Fruit fly (Drosophila melanogaster) whole organism, embryonic: Measurements from ENCODE around the gene UQCR-C1.
A peak's percentile ranks its signal among the peaks of the same experiment; 100 is the strongest.

ENCODE experiments used
- Atf-2 ChIP-seq: fragments of 200-800 bp; sonication (Bioruptor generic); optimal IDR thresholded peaks from 2 replicates; lab custom pipeline; 2016; ENCODE audit warnings: missing biosample characterization, missing genetic modification characterization
- Bteb2 ChIP-seq: fragments of 200-800 bp; sonication (Bioruptor generic); optimal IDR thresholded peaks from 2 replicates; lab custom pipeline; 2016; ENCODE audit warnings: missing biosample characterization, missing genetic modification characterization
- CG1024 ChIP-seq: fragments of 200-800 bp; sonication (Bioruptor generic); IDR thresholded peaks from 2 replicates; pipeline ENCODE4 v1.3.6; 2022; ENCODE audit warnings: missing biosample characterization, missing genetic modification characterization
- CG10959 ChIP-seq: fragments of 200-800 bp; sonication (Bioruptor generic); IDR thresholded peaks from 2 replicates; pipeline ENCODE4 v1.3.6; 2022; ENCODE audit warnings: missing biosample characterization, missing genetic modification characterization
- CG11504 ChIP-seq: fragments of 200-800 bp; sonication (Bioruptor generic); optimal IDR thresholded peaks from 3 replicates; lab custom pipeline; 2019; ENCODE audit warnings: missing biosample characterization, mild to moderate bottlenecking, missing genetic modification characterization, moderate library complexity
- CG12071 ChIP-seq: fragments of 200-800 bp; sonication (Bioruptor generic); optimal IDR thresholded peaks from 3 replicates; lab custom pipeline; 2018; ENCODE audit warnings: missing biosample characterization, mild to moderate bottlenecking, missing genetic modification characterization
- CG12104 ChIP-seq: fragments of 200-800 bp; sonication (Bioruptor generic); optimal IDR thresholded peaks from 3 replicates; lab custom pipeline; 2016; ENCODE audit warnings: missing biosample characterization, missing genetic modification characterization
- CG12769 ChIP-seq: fragments of 200-800 bp; sonication (Bioruptor generic); optimal IDR thresholded peaks from 2 replicates; lab custom pipeline; 2019; ENCODE audit warnings: missing biosample characterization, mild to moderate bottlenecking, missing genetic modification characterization, moderate library complexity
- CG13287 ChIP-seq: fragments of 200-800 bp; sonication (Bioruptor generic); IDR thresholded peaks from 2 replicates; pipeline ENCODE4 v1.3.6; 2022; ENCODE audit warnings: missing biosample characterization, missing genetic modification characterization; ENCODE audit not compliant: partially characterized antibody
- CG16813 ChIP-seq: fragments of 200-800 bp; sonication (Bioruptor generic); IDR thresholded peaks from 3 replicates; pipeline ENCODE4 v1.3.6; 2022; ENCODE audit warnings: missing biosample characterization, missing genetic modification characterization; ENCODE audit not compliant: partially characterized antibody
- CG2712 ChIP-seq: fragments of 200-800 bp; optimal IDR thresholded peaks from 3 replicates; lab custom pipeline; 2019; ENCODE audit warnings: missing biosample characterization, mild to moderate bottlenecking, missing genetic modification characterization, moderate library complexity
- CG33557 ChIP-seq: fragments of 200-800 bp; sonication (Bioruptor generic); optimal IDR thresholded peaks from 2 replicates; lab custom pipeline; 2019; ENCODE audit warnings: missing biosample characterization, mild to moderate bottlenecking, missing genetic modification characterization, moderate library complexity
- CG4282 ChIP-seq: fragments of 200-800 bp; sonication (Bioruptor generic); optimal IDR thresholded peaks from 2 replicates; lab custom pipeline; 2016; ENCODE audit warnings: missing biosample characterization, missing genetic modification characterization
- CG4617 ChIP-seq: fragments of 200-800 bp; sonication (Bioruptor generic); optimal IDR thresholded peaks from 3 replicates; lab custom pipeline; 2016; ENCODE audit warnings: missing biosample characterization, missing genetic modification characterization, borderline replicate concordance
- CG7745 ChIP-seq: fragments of 200-800 bp; sonication (Bioruptor generic); optimal IDR thresholded peaks from 2 replicates; lab custom pipeline; 2018; ENCODE audit warnings: missing biosample characterization, mild to moderate bottlenecking, missing genetic modification characterization, moderate library complexity
- CG7928 ChIP-seq: fragments of 200-800 bp; sonication (Bioruptor generic); optimal IDR thresholded peaks from 2 replicates; lab custom pipeline; 2017; ENCODE audit warnings: missing biosample characterization, mild to moderate bottlenecking, missing genetic modification characterization
- Dad ChIP-seq: fragments of 200-800 bp; sonication (Bioruptor generic); optimal IDR thresholded peaks from 3 replicates; lab custom pipeline; 2016; ENCODE audit warnings: missing biosample characterization, missing genetic modification characterization
- Dfd ChIP-seq, 2 experiments: fragments of >200 bp; optimal IDR thresholded peaks; 2 replicates each; lab custom pipeline; 2017; ENCODE audit warnings: missing biosample characterization in 2 of 2, missing genetic modification characterization in 2 of 2
- Dll ChIP-seq: fragments of 200-800 bp; sonication (Bioruptor generic); IDR thresholded peaks from 4 replicates; pipeline ENCODE4 v1.3.6; 2022; ENCODE audit warnings: missing biosample characterization, missing genetic modification characterization; ENCODE audit not compliant: partially characterized antibody
- HHEX ChIP-seq: fragments of 200-800 bp; sonication (Bioruptor generic); optimal IDR thresholded peaks from 3 replicates; lab custom pipeline; 2017; ENCODE audit warnings: missing biosample characterization, mild to moderate bottlenecking, missing genetic modification characterization, missing genetic modification reagents
- Lim3 ChIP-seq: fragments of 200-800 bp; sonication (Bioruptor generic); IDR thresholded peaks from 2 replicates; pipeline ENCODE4 v1.3.6; 2022; ENCODE audit warnings: missing biosample characterization, missing genetic modification characterization
- Mrtf ChIP-seq: fragments of 200-800 bp; sonication (Bioruptor generic); IDR thresholded peaks from 3 replicates; pipeline ENCODE4 v1.3.6; 2022; ENCODE audit warnings: missing biosample characterization, missing genetic modification characterization
- NC2α ChIP-seq: fragments of 200-800 bp; sonication (Bioruptor generic); optimal IDR thresholded peaks from 2 replicates; lab custom pipeline; 2016; ENCODE audit warnings: missing biosample characterization, missing genetic modification characterization
- PHDP ChIP-seq: fragments of 200-800 bp; sonication (Bioruptor generic); optimal IDR thresholded peaks from 3 replicates; lab custom pipeline; 2018; ENCODE audit warnings: missing biosample characterization, mild to moderate bottlenecking, missing genetic modification characterization, moderate library complexity
- Six4 ChIP-seq: fragments of 200-800 bp; sonication (Bioruptor generic); optimal IDR thresholded peaks from 2 replicates; lab custom pipeline; 2016; ENCODE audit warnings: missing biosample characterization, missing genetic modification characterization
- ato ChIP-seq: fragments of 200-800 bp; sonication (Bioruptor generic); IDR thresholded peaks from 2 replicates; pipeline ENCODE4 v1.3.6; 2022; ENCODE audit warnings: missing biosample characterization, missing genetic modification characterization; ENCODE audit not compliant: partially characterized antibody
- cato ChIP-seq: fragments of 200-800 bp; sonication (Bioruptor generic); optimal IDR thresholded peaks from 2 replicates; lab custom pipeline; 2016; ENCODE audit warnings: missing biosample characterization, missing genetic modification characterization, borderline replicate concordance
- chm ChIP-seq: fragments of 200-800 bp; sonication (Bioruptor generic); IDR thresholded peaks from 2 replicates; pipeline ENCODE4 v1.3.6; 2022; ENCODE audit warnings: missing biosample characterization, missing genetic modification characterization
- chn ChIP-seq: fragments of 200-800 bp; sonication (Bioruptor generic); optimal IDR thresholded peaks from 2 replicates; lab custom pipeline; 2016; ENCODE audit warnings: missing biosample characterization, missing genetic modification characterization
- ci ChIP-seq: fragments of 200-800 bp; sonication (Bioruptor generic); IDR thresholded peaks from 3 replicates; pipeline ENCODE4 v1.3.6; 2022; ENCODE audit warnings: missing biosample characterization, missing genetic modification characterization
- croc ChIP-seq: fragments of 200-800 bp; sonication (Bioruptor generic); conservative IDR thresholded peaks from 3 replicates; pipeline ENCODE4 v1.3.6; 2022; ENCODE audit warnings: missing biosample characterization, missing genetic modification characterization
- eve ChIP-seq, 2 experiments: fragments of >200 bp; optimal IDR thresholded peaks; 2 replicates each; lab custom pipeline; 2017; ENCODE audit warnings: missing biosample characterization in 2 of 2, missing genetic modification characterization in 2 of 2
- fd64A ChIP-seq: fragments of 200-800 bp; sonication (Bioruptor generic); optimal IDR thresholded peaks from 3 replicates; lab custom pipeline; 2018; ENCODE audit warnings: missing biosample characterization, mild to moderate bottlenecking, missing genetic modification characterization
- h ChIP-seq: fragments of >200 bp; optimal IDR thresholded peaks from 2 replicates; lab custom pipeline; 2017
- hbn ChIP-seq: fragments of 200-800 bp; sonication (Bioruptor generic); IDR thresholded peaks from 2 replicates; pipeline ENCODE4 v1.3.6; 2022; ENCODE audit warnings: missing biosample characterization, missing genetic modification characterization; ENCODE audit not compliant: partially characterized antibody
- jigr1 ChIP-seq: fragments of 200-800 bp; sonication (Bioruptor generic); IDR thresholded peaks from 3 replicates; pipeline ENCODE4 v1.3.6; 2022; ENCODE audit warnings: missing biosample characterization, missing genetic modification characterization
- lbe ChIP-seq: fragments of 200-800 bp; sonication (Bioruptor generic); optimal IDR thresholded peaks from 2 replicates; lab custom pipeline; 2016; ENCODE audit warnings: missing biosample characterization, mild to moderate bottlenecking, missing genetic modification characterization
- lilli ChIP-seq: fragments of 200-800 bp; sonication (Bioruptor generic); optimal IDR thresholded peaks from 3 replicates; lab custom pipeline; 2016; ENCODE audit warnings: missing biosample characterization, missing genetic modification characterization
- lmd ChIP-seq: fragments of 200-800 bp; sonication (Bioruptor generic); IDR thresholded peaks from 2 replicates; pipeline ENCODE4 v1.3.6; 2022; ENCODE audit warnings: missing biosample characterization, missing genetic modification characterization
- lov ChIP-seq, 2 experiments: fragments of 200-800 bp in 1 of 2; fragments of >200 bp in 1 of 2; sonication (Bioruptor generic) in 1 of 2; IDR thresholded peaks in 1 of 2; optimal IDR thresholded peaks in 1 of 2; 2 replicates in 1 of 2; 3 replicates in 1 of 2; pipeline versions ENCODE4 v1.3.6 to Lab custom; 2017 to 2022; ENCODE audit warnings: missing biosample characterization in 1 of 2, missing genetic modification characterization in 1 of 2
- mld ChIP-seq: fragments of 200-800 bp; sonication (Bioruptor generic); IDR thresholded peaks from 3 replicates; pipeline ENCODE4 v1.3.6; 2022; ENCODE audit warnings: missing biosample characterization, missing genetic modification characterization; ENCODE audit not compliant: partially characterized antibody
- schlank ChIP-seq: fragments of 200-800 bp; sonication (Bioruptor generic); optimal IDR thresholded peaks from 2 replicates; lab custom pipeline; 2018; ENCODE audit warnings: missing biosample characterization, mild to moderate bottlenecking, missing genetic modification characterization
- sima ChIP-seq: fragments of 200-800 bp; sonication (Bioruptor generic); optimal IDR thresholded peaks from 2 replicates; lab custom pipeline; 2016; ENCODE audit warnings: missing biosample characterization, missing genetic modification characterization
- sisA ChIP-seq: fragments of 200-800 bp; sonication (Bioruptor generic); IDR thresholded peaks from 2 replicates; pipeline ENCODE4 v1.3.6; 2022; ENCODE audit warnings: missing biosample characterization, missing genetic modification characterization
- toy ChIP-seq: fragments of 200-800 bp; sonication (Bioruptor generic); IDR thresholded peaks from 2 replicates; pipeline ENCODE4 v1.3.6; 2022; ENCODE audit warnings: missing biosample characterization, missing genetic modification characterization
- unc-4 ChIP-seq: fragments of 200-800 bp; sonication (Bioruptor generic); IDR thresholded peaks from 2 replicates; pipeline ENCODE4 v1.3.6; 2022; ENCODE audit warnings: missing biosample characterization, missing genetic modification characterization; ENCODE audit not compliant: partially characterized antibody
- vfl ChIP-seq: fragments of 200-800 bp; sonication (Bioruptor generic); optimal IDR thresholded peaks from 2 replicates; lab custom pipeline; 2016; ENCODE audit warnings: missing biosample characterization, missing genetic modification characterization

UQCR-C1 gene

dm6 chr3R:14893791-14894782 is 4.1 kb downstream of the UQCR-C1 start, which contains the start of gene Dph2 (continued):
- peak; percentile 18 for TF ChIP-seq CG4282 (GFP tag; lab: Kevin White, UChicago)
- TF ChIP-seq Dfd (GFP tag; optimal IDR thresholded peaks at IDR 0.05; lab: Kevin White, UChicago): no peak
- TF ChIP-seq fd64A (GFP tag; lab: Kevin White, UChicago): no peak
- peak; percentile 49 for TF ChIP-seq CG10959 (GFP tag; lab: Robert Waterston, UW)
- peak; percentile 80 for TF ChIP-seq PHDP (tag; lab: Kevin White, UChicago)
- TF ChIP-seq Dad: peak; percentile 19
- TF ChIP-seq cato (GFP tag; lab: Kevin White, UChicago): no peak
- peak; percentile 90 for TF ChIP-seq CG1024 (GFP tag; lab: Robert Waterston, UW)
- no peak for TF ChIP-seq CG12769
- no peak for TF ChIP-seq eve (GFP tag; optimal IDR thresholded peaks at IDR 0.05; lab: Kevin White, UChicago)
- no peak for TF ChIP-seq ato (GFP tag; lab: Robert Waterston, UW)
- peak; percentile 47; the same call in 1 of the 2 replicates for TF ChIP-seq toy (GFP tag; lab: Robert Waterston, UW)
- peak; percentile 89 for TF ChIP-seq CG2712 (tag; lab: Kevin White, UChicago)
- no peak for TF ChIP-seq lov (optimal IDR thresholded peaks at IDR 0.05; lab: Kevin White, UChicago)
- TF ChIP-seq lov (GFP tag; IDR thresholded peaks at IDR 0.05; lab: Robert Waterston, UW): peak; percentile 58; the same call in 1 of the 3 replicates
- peak; percentile 75 for TF ChIP-seq ci (GFP tag; lab: Robert Waterston, UW)
- peak; percentile 37 for TF ChIP-seq HHEX (GFP tag; lab: Kevin White, UChicago)
- peak; percentile 6; the same call in 1 of the 2 replicates for TF ChIP-seq CG13287
- TF ChIP-seq vfl (GFP tag; lab: Kevin White, UChicago): peak; percentile 34
- peak; percentile 35; the same call in 1 of the 2 replicates for TF ChIP-seq chm (GFP tag; lab: Robert Waterston, UW)
- TF ChIP-seq CG7928 (GFP tag; lab: Kevin White, UChicago): no peak
- no peak for TF ChIP-seq mld (GFP tag; lab: Robert Waterston, UW)
- TF ChIP-seq schlank (tag; lab: Kevin White, UChicago): no peak
- TF ChIP-seq Mrtf: peak; percentile 47; the same call in 1 of the 3 replicates
- no peak for TF ChIP-seq CG16813 (GFP tag; lab: Robert Waterston, UW)
- no peak for TF ChIP-seq NC2α (GFP tag; lab: Kevin White, UChicago)
- no peak for TF ChIP-seq CG7745
- TF ChIP-seq sima (GFP tag; lab: Kevin White, UChicago): no peak
- TF ChIP-seq CG4617 (GFP tag; lab: Kevin White, UChicago): peak; percentile 69
- TF ChIP-seq Six4 (GFP tag; lab: Kevin White, UChicago): peak; percentile 44
- peak; percentile 55 for TF ChIP-seq CG33557 (GFP tag; lab: Kevin White, UChicago)
- peak; percentile 75 for TF ChIP-seq sisA (GFP tag; lab: Robert Waterston, UW)
- no peak for TF ChIP-seq unc-4 (GFP tag; lab: Robert Waterston, UW)
- no peak for TF ChIP-seq hbn (GFP tag; lab: Robert Waterston, UW)
- peak; percentile 66 for TF ChIP-seq CG12104
- 0 out of 3 replicates have a peak, but pooled peaks have one; percentile 35 for TF ChIP-seq jigr1
- no peak for TF ChIP-seq CG12071 (GFP tag; lab: Kevin White, UChicago)
- peak; percentile 9 for TF ChIP-seq chn (GFP tag; lab: Kevin White, UChicago)
- TF ChIP-seq Dll (GFP tag; lab: Robert Waterston, UW): no peak
- TF ChIP-seq lilli (GFP tag; lab: Kevin White, UChicago): peak; percentile 29
- TF ChIP-seq Lim3 (GFP tag; lab: Robert Waterston, UW): no peak
- peak; percentile 87 for TF ChIP-seq CG11504 (tag; lab: Kevin White, UChicago)
- peak; percentile 80 for TF ChIP-seq lmd (GFP tag; lab: Robert Waterston, UW)
- TF ChIP-seq Atf-2: peak; percentile 29
- no peak for TF ChIP-seq lbe
- peak; percentile 52 for TF ChIP-seq croc (GFP tag; lab: Robert Waterston, UW)
- no peak for TF ChIP-seq h (lab: Kevin White, UChicago)
- TF ChIP-seq Bteb2: peak; percentile 16
